Worm (Caenorhabditis elegans) whole organism, L4 larva: ENCODE results near the gene C25D7.9.
A peak's percentile ranks its signal among the peaks of the same experiment; 100 is the strongest.

ENCODE experiments used
- F49E8.2 ChIP-seq: sonication (generic microtip); optimal IDR thresholded peaks from 2 replicates; lab custom pipeline; 2016; ENCODE audit warnings: missing compliant biosample characterization, mild to moderate bottlenecking, missing genetic modification characterization, borderline replicate concordance
- T20F7.1 ChIP-seq: fragments of 200-800 bp; sonication (Bioruptor generic); optimal IDR thresholded peaks from 2 replicates; lab custom pipeline; 2018; ENCODE audit warnings: mild to moderate bottlenecking, missing genetic modification characterization, missing compliant biosample characterization
- T26A8.4 ChIP-seq: fragments of 200-800 bp; sonication (Bioruptor generic); IDR thresholded peaks from 2 replicates; pipeline ENCODE4 v1.3.6; 2022; ENCODE audit warnings: missing genetic modification characterization, missing compliant biosample characterization
- Y75B8A.6 ChIP-seq: fragments of 200-800 bp; sonication (Bioruptor generic); IDR thresholded peaks from 2 replicates; pipeline ENCODE4 v1.3.6; 2022; ENCODE audit warnings: missing genetic modification reagents, missing genetic modification characterization, missing compliant biosample characterization
- ZK337.2 ChIP-seq: fragments of 200-800 bp; sonication (Bioruptor generic); IDR thresholded peaks from 2 replicates; pipeline ENCODE4 v1.3.6; 2022; ENCODE audit warnings: missing genetic modification reagents, missing genetic modification characterization, missing compliant biosample characterization
- ZK546.5 ChIP-seq, 2 experiments: sonication (generic microtip); optimal IDR thresholded peaks; 2 replicates each; lab custom pipeline; 2017; ENCODE audit warnings: missing biosample characterization in 2 of 2, missing genetic modification characterization in 2 of 2
- arid-1 ChIP-seq: fragments of 200-800 bp; sonication (Bioruptor generic); conservative IDR thresholded peaks from 2 replicates; pipeline ENCODE4 v1.3.6; 2022; ENCODE audit warnings: missing genetic modification reagents, missing genetic modification characterization, missing compliant biosample characterization
- ceh-20 ChIP-seq: fragments of 200-800 bp; sonication (Bioruptor generic); IDR thresholded peaks from 2 replicates; pipeline ENCODE4 v1.3.6; 2022; ENCODE audit warnings: missing genetic modification reagents, missing genetic modification characterization, missing compliant biosample characterization
- ceh-32 ChIP-seq: sonication (generic microtip); optimal IDR thresholded peaks from 2 replicates; lab custom pipeline; 2016; ENCODE audit warnings: mild to moderate bottlenecking, missing genetic modification characterization, missing compliant biosample characterization; ENCODE audit not compliant: poor library complexity
- ceh-62 ChIP-seq: sonication (generic microtip); optimal IDR thresholded peaks from 2 replicates; lab custom pipeline; 2017; ENCODE audit warnings: missing biosample characterization, missing genetic modification characterization
- ctbp-1 ChIP-seq: fragments of 200-800 bp; sonication (Bioruptor generic); IDR thresholded peaks from 2 replicates; pipeline ENCODE4 v1.3.6; 2022; ENCODE audit warnings: missing genetic modification reagents, missing genetic modification characterization, missing compliant biosample characterization
- daf-12 ChIP-seq: fragments of 150-350 bp; optimal IDR thresholded peaks from 2 replicates; lab custom pipeline; 2014; ENCODE audit warnings: missing biosample characterization, missing genetic modification reagents, missing genetic modification characterization
- dmd-6 ChIP-seq: fragments of 200-800 bp; sonication (Bioruptor generic); IDR thresholded peaks from 2 replicates; pipeline ENCODE4 v1.3.6; 2022; ENCODE audit warnings: missing genetic modification reagents, missing genetic modification characterization, missing compliant biosample characterization
- dpl-1 ChIP-seq: fragments of 150-350 bp; optimal IDR thresholded peaks from 2 replicates; lab custom pipeline; 2014; ENCODE audit warnings: missing biosample characterization, missing genetic modification reagents, missing genetic modification characterization
- duxl-1 ChIP-seq: sonication (generic microtip); optimal IDR thresholded peaks from 2 replicates; lab custom pipeline; 2016; ENCODE audit warnings: mild to moderate bottlenecking, missing genetic modification characterization, moderate library complexity, missing compliant biosample characterization; ENCODE audit not compliant: poor library complexity
- fkh-10 ChIP-seq: fragments of 150-350 bp; optimal IDR thresholded peaks from 2 replicates; lab custom pipeline; 2014; ENCODE audit warnings: missing biosample characterization, missing genetic modification reagents, missing genetic modification characterization
- jun-1 ChIP-seq: fragments of 150-350 bp; optimal IDR thresholded peaks from 2 replicates; lab custom pipeline; 2014; ENCODE audit warnings: missing biosample characterization, missing genetic modification reagents, missing genetic modification characterization
- lin-15B ChIP-seq: fragments of 150-350 bp; sonication (generic microtip); optimal IDR thresholded peaks from 3 replicates; lab custom pipeline; 2014; ENCODE audit warnings: missing biosample characterization, missing genetic modification characterization
- lin-29 ChIP-seq: fragments of 200-800 bp; sonication (Bioruptor generic); IDR thresholded peaks from 2 replicates; pipeline ENCODE4 v1.3.6; 2022; ENCODE audit warnings: missing genetic modification reagents, missing genetic modification characterization, missing compliant biosample characterization
- lsy-2 ChIP-seq, 2 experiments: fragments of 150-350 bp in 1 of 2; sonication (generic microtip) in 1 of 2; optimal IDR thresholded peaks; 2 replicates each; lab custom pipeline; 2014 to 2017; ENCODE audit warnings: missing biosample characterization in 2 of 2, missing genetic modification characterization in 2 of 2
- madf-9 ChIP-seq: fragments of 200-800 bp; sonication (Bioruptor generic); conservative IDR thresholded peaks from 2 replicates; pipeline ENCODE4 v1.3.6; 2022; ENCODE audit warnings: missing genetic modification reagents, missing genetic modification characterization, missing compliant biosample characterization
- mdl-1 ChIP-seq, 2 experiments: fragments of 150-350 bp in 1 of 2; sonication (generic microtip) in 1 of 2; optimal IDR thresholded peaks; 2 replicates each; lab custom pipeline; 2014 to 2017; ENCODE audit warnings: missing biosample characterization in 2 of 2, missing genetic modification characterization in 2 of 2
- mep-1 ChIP-seq: fragments of 150-350 bp; sonication (generic microtip); optimal IDR thresholded peaks from 3 replicates; lab custom pipeline; 2014; ENCODE audit warnings: missing biosample characterization, missing genetic modification characterization
- mxl-2 ChIP-seq: fragments of 200-800 bp; sonication (Bioruptor generic); conservative IDR thresholded peaks from 2 replicates; pipeline ENCODE4 v1.3.6; 2022; ENCODE audit warnings: missing genetic modification reagents, missing genetic modification characterization, missing compliant biosample characterization
- nhr-10 ChIP-seq: fragments of 150-350 bp; optimal IDR thresholded peaks from 2 replicates; lab custom pipeline; 2014; ENCODE audit warnings: missing biosample characterization, missing genetic modification characterization
- nhr-111 ChIP-seq: fragments of 200-800 bp; sonication (Bioruptor generic); optimal IDR thresholded peaks from 2 replicates; lab custom pipeline; 2018; ENCODE audit warnings: mild to moderate bottlenecking, missing genetic modification characterization, missing compliant biosample characterization
- nhr-42 ChIP-seq: fragments of 200-800 bp; sonication (Bioruptor generic); IDR thresholded peaks from 2 replicates; pipeline ENCODE4 v1.3.6; 2022; ENCODE audit warnings: missing genetic modification characterization, missing compliant biosample characterization
- nhr-6 ChIP-seq: fragments of 150-350 bp; optimal IDR thresholded peaks from 2 replicates; lab custom pipeline; 2014; ENCODE audit warnings: missing biosample characterization, missing genetic modification characterization
- nhr-76 ChIP-seq: fragments of 150-350 bp; optimal IDR thresholded peaks from 2 replicates; lab custom pipeline; 2014; ENCODE audit warnings: missing biosample characterization, missing genetic modification characterization
- php-3 ChIP-seq: fragments of 200-800 bp; sonication (Bioruptor generic); IDR thresholded peaks from 2 replicates; pipeline ENCODE4 v1.3.6; 2022; ENCODE audit warnings: missing genetic modification reagents, missing genetic modification characterization, missing compliant biosample characterization
- pqm-1 ChIP-seq: sonication (generic microtip); optimal IDR thresholded peaks from 2 replicates; lab custom pipeline; 2017; ENCODE audit warnings: missing biosample characterization, missing genetic modification characterization
- snpc-4 ChIP-seq: fragments of 150-350 bp; optimal IDR thresholded peaks from 2 replicates; lab custom pipeline; 2014; ENCODE audit warnings: missing biosample characterization, missing genetic modification characterization
- spr-1 ChIP-seq: sonication (generic microtip); optimal IDR thresholded peaks from 2 replicates; lab custom pipeline; 2016; ENCODE audit warnings: mild to moderate bottlenecking, missing genetic modification characterization, missing compliant biosample characterization
- unc-130 ChIP-seq: sonication (generic microtip); optimal IDR thresholded peaks from 2 replicates; lab custom pipeline; 2016; ENCODE audit warnings: missing genetic modification reagents, missing genetic modification characterization, missing compliant biosample characterization
- vab-7 ChIP-seq: fragments of 200-800 bp; sonication (Bioruptor generic); IDR thresholded peaks from 2 replicates; pipeline ENCODE4 v1.3.6; 2022; ENCODE audit warnings: missing genetic modification reagents, missing genetic modification characterization, missing compliant biosample characterization
- zfp-2 ChIP-seq: sonication (generic microtip); optimal IDR thresholded peaks from 2 replicates; lab custom pipeline; 2016; ENCODE audit warnings: mild to moderate bottlenecking, missing genetic modification characterization, missing compliant biosample characterization
- zfp-3 ChIP-seq: fragments of 200-800 bp; sonication (Bioruptor generic); conservative IDR thresholded peaks from 2 replicates; pipeline ENCODE4 v1.3.6; 2022; ENCODE audit warnings: missing genetic modification reagents, missing genetic modification characterization, missing compliant biosample characterization
- zip-11 ChIP-seq: fragments of 200-800 bp; sonication (Bioruptor generic); IDR thresholded peaks from 2 replicates; pipeline ENCODE4 v1.3.6; 2022; ENCODE audit warnings: missing genetic modification characterization, missing compliant biosample characterization
- ztf-7 ChIP-seq: fragments of 150-350 bp; optimal IDR thresholded peaks from 2 replicates; lab custom pipeline; 2014; ENCODE audit warnings: missing biosample characterization, missing genetic modification characterization

C25D7.9 gene

DNA sequence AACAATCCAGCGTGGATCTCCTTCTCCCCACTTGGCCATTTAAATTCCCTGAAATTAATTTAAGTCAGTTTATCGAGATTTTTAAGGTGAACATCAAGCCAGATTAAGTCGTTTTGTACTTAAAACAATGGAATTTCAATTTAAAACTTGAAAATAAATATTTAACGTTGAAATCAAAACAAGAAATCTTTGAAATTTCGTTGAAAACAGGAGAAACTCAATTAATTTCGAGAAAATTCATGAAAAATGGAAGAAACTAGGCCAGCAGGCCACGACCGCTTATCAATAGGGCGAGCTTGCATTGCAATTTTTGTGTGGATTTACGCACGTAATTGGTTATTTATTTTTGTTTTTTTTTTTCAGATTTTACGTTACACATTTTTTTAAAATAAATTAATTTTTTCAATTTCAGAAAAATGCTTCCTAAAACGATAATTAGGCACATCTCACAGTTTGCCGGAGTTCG is 20.4 kb downstream of the C25D7.9 start, which contains the start of the genes ahsa-1 and C01G10.7 (continued):
- TF ChIP-seq fkh-10 (peak; percentile 80), nhr-10 (tag; lab: Kevin White, UChicago) (peak; percentile 8), madf-9 (peak; percentile 75), dpl-1 (GFP tag; lab: Kevin White, UChicago) (peak; percentile 84), spr-1 (tag; lab: Kevin White, UChicago) (peak; percentile 46), mep-1 (tag; lab: Kevin White, UChicago) (no peak), dmd-6 (GFP tag; lab: Robert Waterston, UW) (peak; percentile 86), T26A8.4 (GFP tag; lab: Robert Waterston, UW) (peak; percentile 59; the same call in 1 of the 2 replicates), duxl-1 (tag; lab: Kevin White, UChicago) (peak; percentile 72), nhr-6 (tag; lab: Kevin White, UChicago) (peak; percentile 99), lin-29 (GFP tag; lab: Robert Waterston, UW) (no peak), mdl-1 (tag; optimal IDR thresholded peaks at IDR 0.05; lab: Kevin White, UChicago) (peak in 1 of 2 experiments; percentile 13), mxl-2 (GFP tag; lab: Robert Waterston, UW) (no peak), ztf-7 (tag; lab: Kevin White, UChicago) (peak; percentile 40), zfp-2 (no peak), pqm-1 (tag; lab: Kevin White, UChicago) (peak; percentile 72)

DNA sequence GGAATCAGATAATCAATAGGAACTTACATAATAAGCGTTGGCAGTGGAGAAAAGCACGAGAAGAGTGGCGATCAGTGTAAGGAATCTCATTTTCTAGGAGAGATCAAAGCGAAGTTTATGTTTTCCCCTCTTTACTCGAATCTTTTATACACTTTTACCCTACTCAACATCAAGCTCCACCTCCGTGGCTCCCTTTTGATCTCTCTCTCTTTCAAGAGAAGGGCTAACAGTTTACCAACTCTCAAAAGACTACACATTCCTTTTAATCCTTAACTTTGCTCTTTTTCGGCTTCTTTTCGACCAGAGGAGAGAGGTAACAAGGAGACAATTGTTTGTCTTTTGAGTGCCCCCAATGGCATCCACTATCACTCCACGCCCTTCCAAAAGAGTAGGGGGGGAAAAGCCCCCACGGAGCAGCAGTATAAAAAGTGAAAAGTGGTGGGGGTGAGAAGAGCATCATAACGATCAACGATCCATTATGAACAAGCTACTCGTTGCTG is 22.3 kb downstream of the C25D7.9 start, which contains the start of the genes C01G10.15 and C01G10.6:
Gene C01G10.15 (minus strand): TSS at position 101 of the 500 bp plus-strand sequence.
Gene C01G10.6 (plus strand): TSS at position 450 of the 500 bp plus-strand sequence.
- no peak for TF ChIP-seq ZK546.5 (tag; optimal IDR thresholded peaks at IDR 0.05; lab: Kevin White, UChicago)
- TF ChIP-seq, all 104 proteins: peak for 0

DNA sequence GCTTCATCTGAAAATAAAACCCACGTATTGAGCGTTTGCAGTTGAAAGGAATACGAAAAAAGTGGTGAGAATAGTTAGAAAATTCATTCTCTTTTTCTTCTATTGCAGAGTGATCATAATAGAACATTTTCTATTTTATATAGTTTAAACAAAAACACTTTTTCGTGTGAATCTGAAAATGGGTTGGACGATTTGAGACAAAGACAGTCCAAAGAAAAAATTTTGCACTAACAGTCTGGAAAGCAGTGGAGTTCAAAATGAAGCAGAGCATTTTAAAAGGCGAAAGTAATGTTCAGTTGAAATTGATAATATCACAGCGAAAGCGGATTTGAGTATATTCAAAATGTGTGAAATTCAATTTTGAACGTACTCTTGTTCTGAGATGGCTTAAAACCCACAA is 23.7 kb downstream of the C25D7.9 start, which contains the start of gene C01G10.18:
Gene C01G10.18 (minus strand): TSS at position 101 of the 400 bp plus-strand sequence.
- no peak for TF ChIP-seq lin-15B
- no peak for TF ChIP-seq ceh-32 (tag; lab: Kevin White, UChicago)
- TF ChIP-seq T20F7.1 (GFP tag; lab: Kevin White, UChicago) = no peak
- TF ChIP-seq arid-1 (GFP tag; lab: Robert Waterston, UW) = no peak
- no peak for TF ChIP-seq ZK337.2 (GFP tag; lab: Robert Waterston, UW)
- TF ChIP-seq ceh-62 (tag; lab: Kevin White, UChicago) = no peak
- TF ChIP-seq ctbp-1 (GFP tag; lab: Robert Waterston, UW) = no peak
- TF ChIP-seq vab-7 (GFP tag; lab: Robert Waterston, UW) = no peak
- no peak for TF ChIP-seq nhr-111 (GFP tag; lab: Kevin White, UChicago)
- no peak for TF ChIP-seq ceh-20 (GFP tag; lab: Robert Waterston, UW)
- no peak for TF ChIP-seq fkh-10
- TF ChIP-seq unc-130 (GFP tag; lab: Kevin White, UChicago) = no peak
- TF ChIP-seq nhr-42 (GFP tag; lab: Robert Waterston, UW) = no peak
- TF ChIP-seq jun-1 = no peak

DNA sequence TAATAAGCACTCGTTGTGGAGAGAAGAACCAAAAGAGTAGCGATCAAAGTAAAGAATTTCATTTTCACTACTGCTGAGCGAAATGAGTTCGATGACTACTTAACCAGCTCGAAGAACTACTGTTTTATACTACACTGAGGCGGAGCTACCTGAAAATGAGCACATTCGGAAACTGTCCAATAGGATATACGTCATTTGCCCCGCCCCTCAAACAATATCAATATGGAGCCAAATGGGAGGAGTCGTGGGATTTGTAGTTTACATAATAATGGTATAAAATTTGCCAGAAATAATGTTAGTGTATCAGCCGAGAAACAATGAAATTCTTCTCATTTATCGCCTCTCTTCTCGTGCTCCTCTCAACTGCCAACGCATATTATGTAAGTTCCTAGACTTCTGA is 24.5 kb downstream of the C25D7.9 start, which contains the start of the genes C01G10.5 and C01G10.4:
Gene C01G10.5 (minus strand): TSS at position 101 of the 400 bp plus-strand sequence.
Gene C01G10.4 (plus strand): TSS at position 303 of the 400 bp plus-strand sequence.
- TF ChIP-seq zfp-2 (no peak), ztf-7 (tag; lab: Kevin White, UChicago) (no peak), duxl-1 (tag; lab: Kevin White, UChicago) (no peak), nhr-76 (tag; lab: Kevin White, UChicago) (no peak), nhr-10 (tag; lab: Kevin White, UChicago) (no peak), lsy-2 (tag; optimal IDR thresholded peaks at IDR 0.05; lab: Kevin White, UChicago) (no peak), F49E8.2 (tag; lab: Kevin White, UChicago) (no peak), dpl-1 (GFP tag; lab: Kevin White, UChicago) (no peak), Y75B8A.6 (GFP tag; lab: Robert Waterston, UW) (no peak), snpc-4 (tag; lab: Kevin White, UChicago) (no peak), zfp-3 (GFP tag; lab: Robert Waterston, UW) (no peak), daf-12 (tag; lab: Kevin White, UChicago) (no peak), ZK337.2 (GFP tag; lab: Robert Waterston, UW) (no peak), zip-11 (no peak), ceh-32 (tag; lab: Kevin White, UChicago) (no peak), spr-1 (tag; lab: Kevin White, UChicago) (no peak), php-3 (GFP tag; lab: Robert Waterston, UW) (no peak)
